Worm (Caenorhabditis elegans) whole organism, early embryonic: ENCODE measurements around the gene pck-3.

Experiments
- B0310.2 ChIP-seq: sonication (generic microtip); optimal IDR thresholded peaks from 2 replicates; lab custom pipeline; 2016; ENCODE audit warnings: mild to moderate bottlenecking, missing genetic modification characterization, missing compliant biosample characterization
- F13C5.2 ChIP-seq: sonication (generic microtip); optimal IDR thresholded peaks from 2 replicates; lab custom pipeline; 2017; ENCODE audit warnings: mild to moderate bottlenecking, missing genetic modification characterization, inconsistent platforms, missing compliant biosample characterization
- aly-1 ChIP-seq: sonication (generic microtip); optimal IDR thresholded peaks from 2 replicates; lab custom pipeline; 2016; ENCODE audit warnings: missing genetic modification characterization, missing compliant biosample characterization
- ama-1 ChIP-seq: fragments of 150-350 bp; optimal IDR thresholded peaks from 2 replicates; lab custom pipeline; 2014
- ceh-13 ChIP-seq: fragments of 200-800 bp; sonication (Bioruptor generic); optimal IDR thresholded peaks from 2 replicates; lab custom pipeline; 2018; ENCODE audit warnings: mild to moderate bottlenecking, missing genetic modification characterization, missing compliant biosample characterization
- ceh-36 ChIP-seq: sonication (generic microtip); optimal IDR thresholded peaks from 2 replicates; lab custom pipeline; 2016; ENCODE audit warnings: missing genetic modification characterization, inconsistent platforms, missing compliant biosample characterization
- ets-7 ChIP-seq: sonication (generic microtip); optimal IDR thresholded peaks from 2 replicates; lab custom pipeline; 2016; ENCODE audit warnings: missing genotype, missing genetic modification characterization, missing compliant biosample characterization
- flt-1 ChIP-seq: fragments of 200-800 bp; sonication (Bioruptor generic); IDR thresholded peaks from 2 replicates; pipeline ENCODE4 v1.3.6; 2022; ENCODE audit warnings: missing genetic modification characterization, missing compliant biosample characterization
- hmbx-1 ChIP-seq: sonication (generic microtip); optimal IDR thresholded peaks from 2 replicates; lab custom pipeline; 2016; ENCODE audit warnings: mild to moderate bottlenecking, missing genetic modification characterization, missing compliant biosample characterization
- hmg-4 ChIP-seq: fragments of 200-800 bp; sonication (Bioruptor generic); optimal IDR thresholded peaks from 2 replicates; lab custom pipeline; 2018; ENCODE audit warnings: mild to moderate bottlenecking, missing genetic modification characterization, missing compliant biosample characterization
- hnd-1 ChIP-seq: sonication (generic microtip); optimal IDR thresholded peaks from 2 replicates; lab custom pipeline; 2016; ENCODE audit warnings: missing genetic modification characterization, missing compliant biosample characterization
- pes-1 ChIP-seq: fragments of 200-800 bp; sonication (Bioruptor generic); IDR thresholded peaks from 2 replicates; pipeline ENCODE4 v1.3.6; 2022; ENCODE audit warnings: missing genetic modification reagents, missing genetic modification characterization, missing compliant biosample characterization
- scrt-1 ChIP-seq: fragments of 200-800 bp; sonication (Bioruptor generic); IDR thresholded peaks from 2 replicates; pipeline ENCODE4 v1.3.6; 2022; ENCODE audit warnings: missing genetic modification characterization, missing compliant biosample characterization
- sea-1 ChIP-seq: fragments of 200-800 bp; sonication (Bioruptor generic); conservative IDR thresholded peaks from 2 replicates; pipeline ENCODE4 v1.3.6; 2022; ENCODE audit warnings: missing genetic modification characterization, missing compliant biosample characterization
- tbx-11 ChIP-seq: fragments of 200-800 bp; sonication (Bioruptor generic); IDR thresholded peaks from 2 replicates; pipeline ENCODE4 v1.3.6; 2022; ENCODE audit warnings: missing genetic modification characterization, missing compliant biosample characterization
- tbx-37 ChIP-seq: fragments of 200-800 bp; sonication (Bioruptor generic); conservative IDR thresholded peaks from 2 replicates; pipeline ENCODE4 v1.3.6; 2022; ENCODE audit warnings: missing genetic modification reagents, missing genetic modification characterization, missing compliant biosample characterization
- tra-4 ChIP-seq: sonication (generic microtip); optimal IDR thresholded peaks from 2 replicates; lab custom pipeline; 2017; ENCODE audit warnings: missing genetic modification characterization, missing compliant biosample characterization

The pck-3 gene

DNA sequence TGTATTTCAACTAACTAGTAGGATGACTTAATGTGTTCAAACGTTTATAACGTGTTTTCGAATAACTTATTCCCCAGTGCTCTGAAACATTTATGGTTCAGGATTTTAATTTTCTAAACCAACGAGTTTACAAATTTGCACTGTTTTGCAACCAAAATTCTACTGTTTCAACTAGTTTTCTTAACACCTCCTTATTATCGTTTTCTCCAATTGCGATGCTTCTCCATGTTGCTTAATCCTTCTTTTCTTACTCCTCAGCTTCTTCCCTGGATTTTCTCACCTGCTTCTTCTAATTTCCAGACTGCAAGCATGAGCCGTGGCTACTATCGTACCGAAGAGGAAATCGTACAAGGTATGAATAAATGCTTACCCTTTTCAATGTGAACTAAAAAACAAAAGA lies 33.9 kb downstream of the pck-3 start, which contains the start of gene lin-33:
Gene lin-33 (plus strand): TSS at position 301 of the 400 bp plus-strand sequence.
- no peak for TF ChIP-seq ama-1 (lab: Kevin White, UChicago)
- no peak for TF ChIP-seq aly-1
- no peak for TF ChIP-seq flt-1 (GFP tag; lab: Robert Waterston, UW)
- TF ChIP-seq tra-4 (tag; lab: Kevin White, UChicago) = no peak
- no peak for TF ChIP-seq hmg-4 (GFP tag; lab: Kevin White, UChicago)
- no peak for TF ChIP-seq tbx-37 (GFP tag; lab: Robert Waterston, UW)
- no peak for TF ChIP-seq scrt-1
- no peak for TF ChIP-seq sea-1 (GFP tag; lab: Robert Waterston, UW)

DNA sequence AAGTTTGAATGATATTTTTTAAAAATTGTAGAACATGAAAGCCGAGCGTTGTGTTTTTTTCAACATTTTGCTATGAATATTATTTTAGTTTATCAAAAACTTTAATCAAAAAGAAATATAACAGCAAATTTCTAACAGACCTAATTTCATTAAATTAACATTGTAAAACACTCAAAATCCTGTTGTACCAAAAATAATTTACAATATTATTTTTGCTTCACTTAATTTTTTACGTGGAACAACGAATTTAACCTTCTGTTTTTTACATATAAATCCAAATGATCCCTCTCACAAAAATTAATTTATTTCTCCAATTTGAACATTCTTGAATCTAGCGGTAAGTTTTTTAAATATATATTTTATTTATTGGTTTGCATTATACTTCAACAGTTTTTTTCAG lies 37.6 kb downstream of the pck-3 start, which contains the start of gene H32C10.1:
Gene H32C10.1 (plus strand): TSS at position 301 of the 400 bp plus-strand sequence.
- TF ChIP-seq hnd-1 (tag; lab: Kevin White, UChicago) (no peak), pes-1 (GFP tag; lab: Robert Waterston, UW) (no peak), ceh-36 (tag; lab: Kevin White, UChicago) (no peak), flt-1 (GFP tag; lab: Robert Waterston, UW) (no peak), tbx-11 (GFP tag; lab: Robert Waterston, UW) (no peak), aly-1 (no peak), ama-1 (lab: Kevin White, UChicago) (no peak), ceh-13 (GFP tag; lab: Kevin White, UChicago) (no peak), scrt-1 (no peak), sea-1 (GFP tag; lab: Robert Waterston, UW) (no peak), ets-7 (tag; lab: Kevin White, UChicago) (no peak), hmg-4 (GFP tag; lab: Kevin White, UChicago) (no peak), tra-4 (tag; lab: Kevin White, UChicago) (no peak)

DNA sequence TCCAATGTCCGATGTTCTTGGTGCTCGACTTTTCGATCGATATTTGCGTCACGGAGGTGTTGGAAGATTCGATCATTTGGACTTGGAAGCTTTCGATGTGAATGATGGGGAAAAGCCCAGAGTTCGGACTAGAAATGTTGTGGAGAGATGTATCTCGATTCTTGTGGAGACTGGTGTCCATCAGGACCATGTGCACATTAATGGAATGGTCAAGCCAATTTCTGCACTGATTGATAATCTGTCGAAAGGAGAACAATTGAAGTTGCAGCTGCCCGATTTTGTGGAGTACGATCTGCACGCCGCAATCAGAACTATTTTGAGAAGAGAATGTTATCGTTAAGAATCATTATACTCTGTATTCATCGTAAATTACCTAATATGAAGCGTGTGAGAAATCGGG lies 40.7 kb downstream of the pck-3 start:
- TF ChIP-seq aly-1 (no peak), tbx-37 (GFP tag; lab: Robert Waterston, UW) (no peak), pes-1 (GFP tag; lab: Robert Waterston, UW) (no peak), tra-4 (tag; lab: Kevin White, UChicago) (no peak), flt-1 (GFP tag; lab: Robert Waterston, UW) (no peak), hmg-4 (GFP tag; lab: Kevin White, UChicago) (no peak)

DNA sequence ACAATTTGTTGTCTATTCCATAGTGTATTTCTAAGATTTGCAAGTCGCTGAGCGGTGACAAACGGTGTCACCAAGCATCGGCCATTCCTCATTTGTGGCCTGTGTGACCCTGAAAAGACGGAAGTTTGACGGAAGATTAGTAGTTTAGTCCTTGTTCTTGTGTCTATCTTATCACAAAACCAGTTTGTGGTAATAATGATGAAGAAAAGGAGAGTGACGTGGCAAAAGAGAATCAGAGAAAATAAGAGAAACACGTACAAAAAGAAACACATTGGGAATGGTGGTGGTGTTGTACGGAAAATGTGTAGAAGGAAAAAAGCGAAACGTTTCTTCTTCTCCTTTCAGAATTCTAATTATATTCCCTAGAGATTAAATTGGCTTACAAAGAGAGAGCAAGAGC lies 42.7 kb downstream of the pck-3 start, which contains the start of gene mcu-1:
Gene mcu-1 (minus strand): TSS at position 109 of the 400 bp plus-strand sequence.
- TF ChIP-seq B0310.2 (tag; lab: Kevin White, UChicago) = no peak
- TF ChIP-seq hmg-4 (GFP tag; lab: Kevin White, UChicago) = no peak
- TF ChIP-seq hmbx-1 (tag; lab: Kevin White, UChicago) = no peak
- TF ChIP-seq ceh-13 (GFP tag; lab: Kevin White, UChicago) = no peak

DNA sequence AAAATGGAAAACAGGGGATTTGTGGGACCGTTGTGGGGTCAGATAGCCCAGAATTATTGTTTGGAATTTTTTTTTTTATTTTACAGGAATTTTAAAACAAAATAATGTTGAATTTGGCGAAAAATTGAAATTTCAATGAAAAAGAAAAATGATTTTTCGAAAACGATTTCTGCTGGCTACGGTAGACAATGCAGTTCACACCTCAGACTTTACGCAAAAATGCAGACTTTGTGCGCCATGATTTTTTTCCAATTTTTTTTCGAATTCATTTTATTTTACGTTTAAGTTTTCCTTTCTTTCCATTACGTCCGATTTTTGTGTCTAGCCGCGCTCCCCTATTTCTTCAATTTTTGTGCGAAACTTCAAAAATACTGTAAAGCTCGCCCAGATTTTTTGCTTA lies 43.5 kb downstream of the pck-3 start:
- TF ChIP-seq tbx-11 (GFP tag; lab: Robert Waterston, UW) = no peak
- TF ChIP-seq flt-1 (GFP tag; lab: Robert Waterston, UW) = no peak
- TF ChIP-seq ama-1 (lab: Kevin White, UChicago) = no peak
- no peak for TF ChIP-seq pes-1 (GFP tag; lab: Robert Waterston, UW)

DNA sequence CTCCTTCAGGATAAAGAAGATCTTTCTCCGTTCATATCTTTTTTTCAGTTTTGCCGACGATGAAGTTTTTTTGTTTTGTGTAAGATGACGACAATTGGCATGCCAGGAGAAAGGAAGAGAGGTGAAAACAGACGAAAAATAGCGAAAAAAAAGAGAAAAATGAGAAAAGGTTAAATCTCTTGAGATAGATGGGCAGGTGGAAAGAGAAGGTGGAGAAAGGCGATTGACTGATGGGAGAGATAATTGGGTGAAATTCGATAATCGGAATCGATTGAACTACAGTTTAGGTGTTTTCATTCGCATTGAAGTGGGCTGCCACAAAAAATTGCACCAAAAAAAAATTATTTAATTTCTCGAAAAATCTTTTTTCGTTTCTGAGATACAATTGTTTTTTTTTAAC lies 44.2 kb downstream of the pck-3 start:
- no peak for TF ChIP-seq scrt-1
- no peak for TF ChIP-seq ama-1 (lab: Kevin White, UChicago)
- TF ChIP-seq hmbx-1 (tag; lab: Kevin White, UChicago) = no peak
- no peak for TF ChIP-seq pes-1 (GFP tag; lab: Robert Waterston, UW)
- no peak for TF ChIP-seq hmg-4 (GFP tag; lab: Kevin White, UChicago)
- TF ChIP-seq tbx-11 (GFP tag; lab: Robert Waterston, UW) = no peak
- no peak for TF ChIP-seq sea-1 (GFP tag; lab: Robert Waterston, UW)
- no peak for TF ChIP-seq ets-7 (tag; lab: Kevin White, UChicago)
- no peak for TF ChIP-seq B0310.2 (tag; lab: Kevin White, UChicago)
- TF ChIP-seq aly-1 = no peak
- no peak for TF ChIP-seq F13C5.2 (tag; lab: Kevin White, UChicago)
- no peak for TF ChIP-seq ceh-13 (GFP tag; lab: Kevin White, UChicago)

DNA sequence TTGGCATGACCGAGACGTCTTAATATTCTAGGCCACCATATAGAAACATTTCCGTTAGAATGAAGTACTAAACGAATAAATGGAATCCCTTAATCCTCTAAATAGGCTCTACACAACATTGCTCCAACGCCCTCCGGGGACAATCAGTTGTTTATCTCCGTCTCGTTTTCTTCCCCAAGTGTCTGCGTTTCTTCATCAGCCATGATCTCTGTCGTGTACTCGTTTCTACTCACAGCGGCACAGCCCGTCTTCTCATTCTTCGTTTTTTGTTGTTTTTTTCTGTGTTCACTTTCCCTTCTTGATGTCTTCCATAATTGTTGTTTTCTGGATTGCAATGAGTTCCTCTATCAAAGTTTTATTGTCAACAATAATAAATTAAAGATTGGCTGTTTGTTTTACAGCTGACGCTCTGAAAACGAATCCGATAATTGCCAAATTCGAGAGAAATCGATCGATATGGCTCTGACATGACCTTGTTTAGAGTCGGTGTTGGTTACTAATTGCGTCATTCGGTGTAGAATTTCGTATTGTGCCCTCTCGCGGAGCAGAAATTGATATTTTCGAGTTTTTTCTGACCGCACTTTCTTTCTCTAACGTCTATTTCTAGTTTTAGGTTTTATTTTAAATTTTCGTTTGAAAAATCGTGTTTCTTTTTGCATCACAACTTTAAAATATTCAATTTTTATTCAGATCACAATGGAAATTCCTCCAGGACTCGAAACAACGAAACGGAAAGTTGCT lies 45.0 kb downstream of the pck-3 start, which contains the start of gene pfkb-1.2:
Gene pfkb-1.2 (plus strand): TSS at position 691 of the 741 bp plus-strand sequence.
- TF ChIP-seq hnd-1 (tag; lab: Kevin White, UChicago) (no peak), F13C5.2 (tag; lab: Kevin White, UChicago) (no peak), B0310.2 (tag; lab: Kevin White, UChicago) (no peak), ama-1 (lab: Kevin White, UChicago) (no peak), flt-1 (GFP tag; lab: Robert Waterston, UW) (no peak), aly-1 (peak; percentile 14)

DNA sequence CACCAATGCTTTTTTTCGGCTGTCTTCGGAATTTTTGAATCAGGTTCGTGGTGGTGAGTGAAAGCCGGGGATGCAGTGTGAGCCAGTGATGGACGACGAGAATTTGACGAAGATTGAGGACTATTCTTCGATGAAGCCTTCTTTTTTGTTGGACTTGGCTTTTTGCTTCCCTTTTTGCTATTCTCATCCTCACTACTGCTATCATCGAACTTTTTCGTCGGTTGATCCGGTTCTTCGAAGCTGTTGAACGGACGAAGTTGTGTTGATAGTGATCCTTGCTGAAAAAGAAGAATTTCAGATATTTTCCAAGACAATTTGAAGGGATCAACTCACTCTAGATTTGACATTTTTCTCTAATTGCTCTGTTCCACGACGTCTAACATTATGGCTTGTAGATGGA lies 47.7 kb downstream of the pck-3 start:
- TF ChIP-seq aly-1 (no peak), tra-4 (tag; lab: Kevin White, UChicago) (no peak), tbx-37 (GFP tag; lab: Robert Waterston, UW) (no peak), F13C5.2 (tag; lab: Kevin White, UChicago) (no peak), tbx-11 (GFP tag; lab: Robert Waterston, UW) (no peak), flt-1 (GFP tag; lab: Robert Waterston, UW) (no peak), B0310.2 (tag; lab: Kevin White, UChicago) (no peak), scrt-1 (no peak), ets-7 (tag; lab: Kevin White, UChicago) (no peak), sea-1 (GFP tag; lab: Robert Waterston, UW) (no peak), pes-1 (GFP tag; lab: Robert Waterston, UW) (no peak), ceh-36 (tag; lab: Kevin White, UChicago) (no peak), hmg-4 (GFP tag; lab: Kevin White, UChicago) (no peak), hmbx-1 (tag; lab: Kevin White, UChicago) (no peak), ama-1 (lab: Kevin White, UChicago) (no peak)
